Fruit fly (Drosophila melanogaster): ENCODE measurements around the gene srw.

srw gene

DNA sequence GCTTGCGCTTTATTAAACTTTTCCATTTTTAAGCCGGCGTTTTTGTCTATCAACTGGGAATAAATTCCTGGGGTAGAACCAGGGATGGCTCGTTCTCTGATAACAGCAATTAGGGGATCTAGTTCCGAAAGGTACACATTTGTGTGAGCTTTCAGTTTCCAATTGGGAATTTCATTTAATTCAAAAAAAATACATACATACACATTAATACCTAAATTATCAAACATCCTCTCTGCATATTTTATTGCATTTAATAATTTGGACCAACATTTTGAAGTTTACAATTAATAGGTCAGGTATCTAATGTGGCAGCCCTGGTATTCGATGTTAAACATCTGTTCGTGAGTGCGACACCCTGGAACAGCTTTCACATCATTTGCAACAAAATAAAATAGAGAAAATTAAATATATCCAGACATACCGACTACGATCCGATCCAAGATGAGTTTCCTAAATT lies 24.1 kb downstream of the srw start, which contains the start of the genes CG15011 and CG1309 (continued):
- no peak for TF ChIP-seq CG11294 (GFP tag; IDR thresholded peaks at IDR 0.05)
- TF ChIP-seq fd59A (GFP tag; optimal IDR thresholded peaks at IDR 0.05), result peak; percentile 57
- TF ChIP-seq Hr4 (GFP tag; optimal IDR thresholded peaks at IDR 0.05), result peak; percentile 84
- peak; percentile 51 for TF ChIP-seq CG1621 (tag; optimal IDR thresholded peaks at IDR 0.05)
- peak; percentile 86 for TF ChIP-seq Eip75B (GFP tag; optimal IDR thresholded peaks at IDR 0.05)
- TF ChIP-seq CG6808 (GFP tag; optimal IDR thresholded peaks at IDR 0.05), result peak; percentile 66
- peak; percentile 49 to 75 for TF ChIP-seq ss (GFP tag; optimal IDR thresholded peaks at IDR 0.05)
- peak; percentile 86 for TF ChIP-seq cyc (GFP tag; optimal IDR thresholded peaks at IDR 0.05)
- no peak for TF ChIP-seq vri (GFP tag; optimal IDR thresholded peaks at IDR 0.05)
- TF ChIP-seq CG3032 (tag; optimal IDR thresholded peaks at IDR 0.05), result peak; percentile 85

DNA sequence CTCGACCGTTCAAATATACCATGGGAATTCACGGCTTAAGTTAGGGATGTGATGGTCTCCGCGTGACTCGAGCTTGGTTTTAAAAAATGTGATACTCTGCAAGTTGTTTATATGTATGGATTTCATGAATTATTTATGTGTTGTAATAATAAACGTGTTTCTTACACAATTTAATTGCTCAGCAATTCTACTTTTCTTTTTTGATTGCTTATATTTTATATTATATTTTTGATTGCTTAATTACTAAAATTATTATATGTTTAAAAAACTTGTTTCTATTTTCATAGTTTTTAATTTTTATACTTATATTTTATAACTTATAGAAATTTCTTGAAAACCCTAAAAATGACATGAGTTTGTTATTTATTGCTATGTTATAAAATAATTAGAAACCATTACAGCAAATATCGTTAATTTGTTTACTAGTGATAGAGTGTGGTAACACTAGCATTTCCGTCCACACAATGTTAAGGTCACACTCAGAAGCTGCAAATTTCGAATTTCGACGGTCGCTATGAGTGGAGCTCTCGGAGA lies 28.9 kb downstream of the srw start, which contains the start of the genes ago and CG1265:
Gene ago (minus strand): TSS at position 6 of the 534 bp plus-strand sequence.
Gene CG1265 (plus strand): TSS at position 476 of the 534 bp plus-strand sequence.
- TF ChIP-seq achi (GFP tag; optimal IDR thresholded peaks at IDR 0.05), result peak; percentile 39
- TF ChIP-seq topi (GFP tag; optimal IDR thresholded peaks at IDR 0.05), result no peak
- TF ChIP-seq Ets96B (tag; optimal IDR thresholded peaks at IDR 0.05), result peak; percentile 28
- peak; percentile 23 for TF ChIP-seq Eip75B (GFP tag; optimal IDR thresholded peaks at IDR 0.05)
- TF ChIP-seq CG11762 (GFP tag; optimal IDR thresholded peaks at IDR 0.05; ENCODE audit: insufficient read depth), result peak; percentile 0
- no peak for TF ChIP-seq CG6792 (GFP tag; optimal IDR thresholded peaks at IDR 0.05)
- TF ChIP-seq CG11294 (GFP tag; IDR thresholded peaks at IDR 0.05), result no peak
- TF ChIP-seq CG7368 (GFP tag; optimal IDR thresholded peaks at IDR 0.05), result no peak
- peak; percentile 51 for TF ChIP-seq CG8632 (GFP tag; optimal IDR thresholded peaks at IDR 0.05)
- TF ChIP-seq Eip93F (GFP tag; optimal IDR thresholded peaks at IDR 0.05), result no peak
- TF ChIP-seq Smox (GFP tag; optimal IDR thresholded peaks at IDR 0.05), result no peak
- TF ChIP-seq Gug (GFP tag; IDR thresholded peaks at IDR 0.05), result no peak
- TF ChIP-seq dsx (GFP tag; optimal IDR thresholded peaks at IDR 0.05; ENCODE audit: poor library complexity, severe bottlenecking), result no peak
- TF ChIP-seq Ets21C (GFP tag; optimal IDR thresholded peaks at IDR 0.05), result no peak
- no peak for TF ChIP-seq fd85E (GFP tag; optimal IDR thresholded peaks at IDR 0.05)
- TF ChIP-seq Hr4 (GFP tag; optimal IDR thresholded peaks at IDR 0.05), result peak; percentile 41
- TF ChIP-seq CG15336 (GFP tag; IDR thresholded peaks at IDR 0.05), result no peak
- peak; percentile 67 for TF ChIP-seq CG3032 (tag; optimal IDR thresholded peaks at IDR 0.05)
- TF ChIP-seq cyc (GFP tag; optimal IDR thresholded peaks at IDR 0.05), result peak; percentile 18
- TF ChIP-seq ss (GFP tag; optimal IDR thresholded peaks at IDR 0.05), result peak in 1 of 2 experiments; percentile 10
- TF ChIP-seq Lpt (GFP tag; optimal IDR thresholded peaks at IDR 0.05), result no peak
- peak; percentile 20 for TF ChIP-seq Met (GFP tag; optimal IDR thresholded peaks at IDR 0.05)
- TF ChIP-seq svp (GFP tag), result no peak
- TF ChIP-seq Sox14 (GFP tag; optimal IDR thresholded peaks at IDR 0.05), result no peak
- no peak for TF ChIP-seq dac (GFP tag; optimal IDR thresholded peaks at IDR 0.05)
- peak in 1 of 2 experiments; percentile 36 for TF ChIP-seq salr (GFP tag; optimal IDR thresholded peaks at IDR 0.05)
- peak; percentile 21 for TF ChIP-seq pdm3 (GFP tag; optimal IDR thresholded peaks at IDR 0.05)
- no peak for TF ChIP-seq CG6163 (GFP tag; IDR thresholded peaks at IDR 0.05)
- TF ChIP-seq OdsH (GFP tag; optimal IDR thresholded peaks at IDR 0.05), result peak; percentile 31
- no peak for TF ChIP-seq CG8319 (GFP tag; optimal IDR thresholded peaks at IDR 0.05)
- TF ChIP-seq Sox102F (GFP tag; optimal IDR thresholded peaks at IDR 0.05), result no peak
- peak; percentile 1 for TF ChIP-seq CG6808 (GFP tag; optimal IDR thresholded peaks at IDR 0.05)
- no peak for TF ChIP-seq CG4318 (GFP tag; optimal IDR thresholded peaks at IDR 0.05)
- TF ChIP-seq Eip78C (GFP tag), result peak; percentile 63
- no peak for TF ChIP-seq CG8119 (GFP tag; IDR thresholded peaks at IDR 0.05)
- no peak for TF ChIP-seq CG9139 (GFP tag; optimal IDR thresholded peaks at IDR 0.05)
- TF ChIP-seq Hr39 (GFP tag; optimal IDR thresholded peaks at IDR 0.05), result peak; percentile 31
- peak; percentile 61 for TF ChIP-seq CG10631 (GFP tag; optimal IDR thresholded peaks at IDR 0.05)
- no peak for TF ChIP-seq spab (GFP tag; optimal IDR thresholded peaks at IDR 0.05)
- peak; percentile 48 for TF ChIP-seq CG32006 (GFP tag; optimal IDR thresholded peaks at IDR 0.05)
- peak; percentile 51 for TF ChIP-seq lz (GFP tag; optimal IDR thresholded peaks at IDR 0.05)
- TF ChIP-seq fkh (GFP tag; optimal IDR thresholded peaks at IDR 0.05), result peak; percentile 21
- TF ChIP-seq Hr38 (GFP tag; optimal IDR thresholded peaks at IDR 0.05), result no peak
- no peak for TF ChIP-seq CG1621 (tag; optimal IDR thresholded peaks at IDR 0.05)
- peak; percentile 40 for TF ChIP-seq esn (GFP tag; optimal IDR thresholded peaks at IDR 0.05)
- no peak for TF ChIP-seq Blimp-1 (GFP tag; optimal IDR thresholded peaks at IDR 0.05)
